Fruit fly (Drosophila melanogaster) whole organism, embryonic: Measurements from ENCODE around the gene Ipo9.

ENCODE experiments used
- Atf-2 ChIP-seq: fragments of 200-800 bp; sonication (Bioruptor generic); optimal IDR thresholded peaks from 2 replicates; lab custom pipeline; 2016; ENCODE audit warnings: missing biosample characterization, missing genetic modification characterization
- BtbVII ChIP-seq: fragments of 200-800 bp; sonication (Bioruptor generic); optimal IDR thresholded peaks from 3 replicates; lab custom pipeline; 2017; ENCODE audit warnings: missing biosample characterization, mild to moderate bottlenecking, missing genetic modification characterization
- CG10267 ChIP-seq: fragments of 200-800 bp; sonication (Bioruptor generic); optimal IDR thresholded peaks from 2 replicates; lab custom pipeline; 2018; ENCODE audit warnings: missing biosample characterization, mild to moderate bottlenecking, missing genetic modification characterization, moderate library complexity
- CG10979 ChIP-seq: fragments of 200-800 bp; sonication (Bioruptor generic); optimal IDR thresholded peaks from 2 replicates; lab custom pipeline; 2018; ENCODE audit warnings: missing biosample characterization, mild to moderate bottlenecking, missing genetic modification characterization, moderate library complexity
- CG11247 ChIP-seq: fragments of 200-800 bp; sonication (Bioruptor generic); IDR thresholded peaks from 2 replicates; pipeline ENCODE4 v1.3.6; 2022; ENCODE audit warnings: missing biosample characterization, missing genetic modification characterization
- CG11723 ChIP-seq: fragments of 200-800 bp; sonication (Bioruptor generic); optimal IDR thresholded peaks from 2 replicates; lab custom pipeline; 2017; ENCODE audit warnings: missing biosample characterization, mild to moderate bottlenecking, missing genetic modification characterization
- CG12104 ChIP-seq: fragments of 200-800 bp; sonication (Bioruptor generic); optimal IDR thresholded peaks from 3 replicates; lab custom pipeline; 2016; ENCODE audit warnings: missing biosample characterization, missing genetic modification characterization
- CG12219 ChIP-seq: fragments of 200-800 bp; sonication (Bioruptor generic); optimal IDR thresholded peaks from 3 replicates; lab custom pipeline; 2018; ENCODE audit warnings: missing biosample characterization, mild to moderate bottlenecking, missing genetic modification characterization
- CG13296 ChIP-seq: fragments of 200-800 bp; sonication (Bioruptor generic); optimal IDR thresholded peaks from 3 replicates; lab custom pipeline; 2018; ENCODE audit warnings: missing biosample characterization, mild to moderate bottlenecking, missing genetic modification characterization
- CG13775 ChIP-seq: fragments of 200-800 bp; sonication (Bioruptor generic); optimal IDR thresholded peaks from 3 replicates; lab custom pipeline; 2017; ENCODE audit warnings: missing biosample characterization, mild to moderate bottlenecking, missing genetic modification characterization
- CG14050 ChIP-seq: fragments of 200-800 bp; sonication (Bioruptor generic); IDR thresholded peaks from 3 replicates; pipeline ENCODE4 v1.3.6; 2022; ENCODE audit warnings: missing biosample characterization, missing genetic modification characterization
- CG14441 ChIP-seq: fragments of 200-800 bp; sonication (Bioruptor generic); IDR thresholded peaks from 2 replicates; pipeline ENCODE4 v1.3.6; 2022; ENCODE audit warnings: missing biosample characterization, missing genetic modification characterization
- CG15514 ChIP-seq: fragments of 200-800 bp; sonication (Bioruptor generic); optimal IDR thresholded peaks from 3 replicates; lab custom pipeline; 2017; ENCODE audit warnings: missing biosample characterization, missing genetic modification characterization, mild to moderate bottlenecking, moderate library complexity, missing genetic modification reagents
- CG16863 ChIP-seq: fragments of 200-800 bp; sonication (Bioruptor generic); optimal IDR thresholded peaks from 3 replicates; lab custom pipeline; 2016; ENCODE audit warnings: missing biosample characterization, missing genetic modification characterization
- CG1792 ChIP-seq: fragments of 200-800 bp; sonication (Bioruptor generic); optimal IDR thresholded peaks from 2 replicates; lab custom pipeline; 2016; ENCODE audit warnings: missing biosample characterization, missing genetic modification characterization
- CG18262 ChIP-seq: fragments of 200-800 bp; optimal IDR thresholded peaks from 3 replicates; lab custom pipeline; 2019; ENCODE audit warnings: missing biosample characterization, mild to moderate bottlenecking, missing genetic modification characterization, moderate library complexity
- CG30431 ChIP-seq: fragments of 200-800 bp; sonication (Bioruptor generic); optimal IDR thresholded peaks from 2 replicates; lab custom pipeline; 2017; ENCODE audit warnings: missing biosample characterization, missing genetic modification characterization
- CG3281 ChIP-seq: fragments of 200-800 bp; sonication (Bioruptor generic); optimal IDR thresholded peaks from 3 replicates; lab custom pipeline; 2017; ENCODE audit warnings: missing biosample characterization, mild to moderate bottlenecking, missing genetic modification characterization
- CG3407 ChIP-seq: fragments of 200-800 bp; sonication (Bioruptor generic); optimal IDR thresholded peaks from 2 replicates; lab custom pipeline; 2018; ENCODE audit warnings: missing biosample characterization, mild to moderate bottlenecking, missing genetic modification characterization
- CG4360 ChIP-seq: fragments of 200-800 bp; sonication (Bioruptor generic); IDR thresholded peaks from 2 replicates; pipeline ENCODE4 v1.3.6; 2022; ENCODE audit warnings: missing biosample characterization, missing genetic modification characterization
- CG6254 ChIP-seq: fragments of 200-800 bp; sonication (Bioruptor generic); optimal IDR thresholded peaks from 3 replicates; lab custom pipeline; 2017; ENCODE audit warnings: mild to moderate bottlenecking, missing biosample characterization, missing genetic modification reagents, missing genetic modification characterization
- CG9727 ChIP-seq: fragments of 200-800 bp; sonication (Bioruptor generic); optimal IDR thresholded peaks from 3 replicates; lab custom pipeline; 2017; ENCODE audit warnings: missing biosample characterization, mild to moderate bottlenecking, missing genetic modification characterization
- Eip74EF ChIP-seq, 2 experiments: fragments of 200-800 bp in 1 of 2; fragments of >200 bp in 1 of 2; sonication (Bioruptor generic) in 1 of 2; optimal IDR thresholded peaks; 2 replicates each; lab custom pipeline; 2017 to 2019; ENCODE audit warnings: missing biosample characterization in 2 of 2, missing genetic modification characterization in 2 of 2, mild to moderate bottlenecking in 1 of 2, moderate library complexity in 1 of 2
- HLHmδ ChIP-seq: fragments of 200-800 bp; sonication (Bioruptor generic); optimal IDR thresholded peaks from 2 replicates; lab custom pipeline; 2018; ENCODE audit warnings: missing biosample characterization, mild to moderate bottlenecking, missing genetic modification characterization, moderate library complexity
- HmgZ ChIP-seq: fragments of 200-800 bp; sonication (Bioruptor generic); optimal IDR thresholded peaks from 2 replicates; lab custom pipeline; 2018; ENCODE audit warnings: missing biosample characterization, mild to moderate bottlenecking, missing genetic modification characterization
- Hr39 ChIP-seq: fragments of >200 bp; optimal IDR thresholded peaks from 2 replicates; lab custom pipeline; 2017
- Lpt ChIP-seq: fragments of >200 bp; optimal IDR thresholded peaks from 2 replicates; lab custom pipeline; 2018; ENCODE audit warnings: missing biosample characterization, missing genetic modification characterization
- Mad ChIP-seq: fragments of 200-800 bp; sonication (Bioruptor generic); optimal IDR thresholded peaks from 2 replicates; lab custom pipeline; 2016; ENCODE audit warnings: missing biosample characterization, missing genetic modification characterization
- Med ChIP-seq: fragments of 200-800 bp; sonication (Bioruptor generic); peaks from one replicate; lab custom pipeline; 2016; ENCODE audit warnings: missing biosample characterization, missing genetic modification characterization, mild to moderate bottlenecking, inconsistent platforms, moderate library complexity
- Mes4 ChIP-seq: fragments of 200-800 bp; sonication (Bioruptor generic); optimal IDR thresholded peaks from 2 replicates; lab custom pipeline; 2016; ENCODE audit warnings: missing biosample characterization, missing genetic modification characterization
- Rfx ChIP-seq: fragments of 200-800 bp; sonication (Bioruptor generic); IDR thresholded peaks from 2 replicates; pipeline ENCODE4 v1.3.6; 2022; ENCODE audit warnings: missing biosample characterization, missing genetic modification characterization
- Usf ChIP-seq: fragments of 200-800 bp; sonication (Bioruptor generic); optimal IDR thresholded peaks from 2 replicates; lab custom pipeline; 2017; ENCODE audit warnings: missing genotype, missing biosample characterization, missing genetic modification characterization
- YL-1 ChIP-seq: fragments of 200-800 bp; sonication (Bioruptor generic); optimal IDR thresholded peaks from 3 replicates; lab custom pipeline; 2017; ENCODE audit warnings: missing biosample characterization, mild to moderate bottlenecking, missing genetic modification characterization
- ash1 ChIP-seq: fragments of 200-800 bp; sonication (Bioruptor generic); optimal IDR thresholded peaks from 2 replicates; lab custom pipeline; 2018; ENCODE audit warnings: missing biosample characterization, mild to moderate bottlenecking, missing genetic modification characterization
- br ChIP-seq: fragments of >200 bp; optimal IDR thresholded peaks from 2 replicates; lab custom pipeline; 2017
- cg ChIP-seq: fragments of 200-800 bp; sonication (Bioruptor generic); optimal IDR thresholded peaks from 3 replicates; lab custom pipeline; 2019; ENCODE audit warnings: missing biosample characterization, mild to moderate bottlenecking, missing genetic modification characterization, moderate library complexity
- croc ChIP-seq: fragments of 200-800 bp; sonication (Bioruptor generic); conservative IDR thresholded peaks from 3 replicates; pipeline ENCODE4 v1.3.6; 2022; ENCODE audit warnings: missing biosample characterization, missing genetic modification characterization
- fd102C ChIP-seq: fragments of 200-800 bp; sonication (Bioruptor generic); optimal IDR thresholded peaks from 2 replicates; lab custom pipeline; 2018; ENCODE audit warnings: missing biosample characterization, mild to moderate bottlenecking, missing genetic modification characterization, moderate library complexity
- grau ChIP-seq: fragments of 200-800 bp; optimal IDR thresholded peaks from 3 replicates; lab custom pipeline; 2019; ENCODE audit warnings: missing biosample characterization, mild to moderate bottlenecking, missing genetic modification characterization, moderate library complexity
- ham ChIP-seq: fragments of 200-800 bp; sonication (Bioruptor generic); IDR thresholded peaks from 2 replicates; pipeline ENCODE4 v1.3.6; 2022; ENCODE audit warnings: missing biosample characterization, missing genetic modification characterization
- insv ChIP-seq, 2 experiments: fragments of 200-800 bp; sonication (Bioruptor generic); optimal IDR thresholded peaks; 3 replicates each; lab custom pipeline; 2016 to 2018; ENCODE audit warnings: missing biosample characterization in 2 of 2, missing genetic modification characterization in 2 of 2
- lola ChIP-seq, 3 experiments: fragments of >200 bp in 2 of 3; fragments of 200-800 bp in 1 of 3; sonication (Bioruptor generic) in 1 of 3; optimal IDR thresholded peaks; 2 replicates each; lab custom pipeline; 2017 to 2019; ENCODE audit warnings: missing biosample characterization in 3 of 3, missing genetic modification characterization in 3 of 3, mild to moderate bottlenecking in 1 of 3, moderate library complexity in 1 of 3
- odd ChIP-seq: fragments of 200-800 bp; sonication (Bioruptor generic); optimal IDR thresholded peaks from 2 replicates; lab custom pipeline; 2017; ENCODE audit warnings: missing biosample characterization, mild to moderate bottlenecking, missing genetic modification characterization
- pho ChIP-seq: fragments of 200-800 bp; sonication (Bioruptor generic); optimal IDR thresholded peaks from 2 replicates; lab custom pipeline; 2016; ENCODE audit warnings: missing biosample characterization, missing genetic modification characterization
- psq ChIP-seq: fragments of 200-800 bp; sonication (Bioruptor generic); optimal IDR thresholded peaks from 2 replicates; lab custom pipeline; 2017; ENCODE audit warnings: missing biosample characterization, missing genetic modification characterization
- pum ChIP-seq: fragments of 200-800 bp; sonication (Bioruptor generic); optimal IDR thresholded peaks from 2 replicates; lab custom pipeline; 2016; ENCODE audit warnings: missing biosample characterization, missing genetic modification characterization
- ro ChIP-seq: fragments of 200-800 bp; sonication (Bioruptor generic); IDR thresholded peaks from 2 replicates; pipeline ENCODE4 v1.3.6; 2022; ENCODE audit warnings: missing biosample characterization, missing genetic modification characterization
- sens ChIP-seq: fragments of 200-800 bp; sonication (Bioruptor generic); peaks from one replicate; lab custom pipeline; 2016; ENCODE audit warnings: missing biosample characterization, missing genetic modification characterization
- sisA ChIP-seq: fragments of 200-800 bp; sonication (Bioruptor generic); IDR thresholded peaks from 2 replicates; pipeline ENCODE4 v1.3.6; 2022; ENCODE audit warnings: missing biosample characterization, missing genetic modification characterization
- wor ChIP-seq: fragments of 200-800 bp; sonication (Bioruptor generic); IDR thresholded peaks from 2 replicates; pipeline ENCODE4 v1.3.6; 2022; ENCODE audit warnings: missing biosample characterization, missing genetic modification characterization
- yki ChIP-seq: fragments of >200 bp; optimal IDR thresholded peaks from 3 replicates; lab custom pipeline; 2018
- zen2 ChIP-seq: fragments of 200-800 bp; sonication (Bioruptor generic); IDR thresholded peaks from 3 replicates; pipeline ENCODE4 v1.3.6; 2022; ENCODE audit warnings: missing biosample characterization, missing genetic modification characterization; ENCODE audit not compliant: partially characterized antibody

Gene Ipo9

dm6 chr3R:11421643-11422122, 9.4 kb downstream of the Ipo9 start, which contains the start of the genes ninaG and Sptz (continued):
- TF ChIP-seq odd (GFP tag; lab: Kevin White, UChicago), result peak; percentile 81
- TF ChIP-seq BtbVII (GFP tag; lab: Kevin White, UChicago), result peak; percentile 74
- TF ChIP-seq pho, result peak; percentile 96
- TF ChIP-seq Mad (GFP tag; lab: Kevin White, UChicago), result peak; percentile 95
- TF ChIP-seq CG10979 (tag; lab: Kevin White, UChicago), result peak; percentile 90
- peak; percentile 96 for TF ChIP-seq pum (GFP tag; lab: Kevin White, UChicago)
- TF ChIP-seq grau (tag; lab: Kevin White, UChicago), result peak; percentile 89
- peak; percentile 89 for TF ChIP-seq wor
- peak; percentile 91 for TF ChIP-seq CG30431 (GFP tag; lab: Kevin White, UChicago)
- no peak for TF ChIP-seq yki (lab: Kevin White, UChicago)
- TF ChIP-seq HLHmδ (GFP tag; lab: Kevin White, UChicago), result no peak
- peak; percentile 70 for TF ChIP-seq CG13296 (GFP tag; lab: Kevin White, UChicago)
- no peak for TF ChIP-seq Lpt
- TF ChIP-seq Mes4 (GFP tag; lab: Kevin White, UChicago), result peak; percentile 86
- peak; percentile 87 for TF ChIP-seq CG3281 (GFP tag; lab: Kevin White, UChicago)
- no peak; the same call in 2 of the 3 replicates for TF ChIP-seq zen2 (GFP tag; lab: Robert Waterston, UW)
- TF ChIP-seq YL-1 (GFP tag; lab: Kevin White, UChicago), result peak; percentile 66
- no peak for TF ChIP-seq cg
- TF ChIP-seq CG6254 (GFP tag; lab: Kevin White, UChicago), result peak; percentile 66
- TF ChIP-seq CG12104 (GFP tag; lab: Kevin White, UChicago), result peak; percentile 83
- peak; percentile 99 for TF ChIP-seq sens (GFP tag; lab: Kevin White, UChicago)
- peak; percentile 94 for TF ChIP-seq CG9727 (GFP tag; lab: Kevin White, UChicago)
- TF ChIP-seq CG14441 (GFP tag; lab: Robert Waterston, UW), result peak; percentile 96
- peak; percentile 90 for TF ChIP-seq ro (GFP tag; lab: Robert Waterston, UW)
- peak; percentile 66 for TF ChIP-seq CG12219
- TF ChIP-seq ash1 (GFP tag; lab: Kevin White, UChicago), result no peak
- TF ChIP-seq Usf (GFP tag; lab: Kevin White, UChicago), result peak; percentile 91
- peak; percentile 96 for TF ChIP-seq sisA
- TF ChIP-seq insv (GFP tag; optimal IDR thresholded peaks at IDR 0.05; lab: Kevin White, UChicago), result peak in 1 of 2 experiments; percentile 16
- peak; percentile 93 for TF ChIP-seq CG15514 (GFP tag; lab: Kevin White, UChicago)
- TF ChIP-seq CG1792 (GFP tag; lab: Kevin White, UChicago), result peak; percentile 84
- TF ChIP-seq CG11247 (GFP tag; lab: Robert Waterston, UW), result peak; percentile 95
- TF ChIP-seq CG3407 (GFP tag; lab: Kevin White, UChicago), result peak; percentile 83
- no peak for TF ChIP-seq Eip74EF (GFP tag; optimal IDR thresholded peaks at IDR 0.05; lab: Kevin White, UChicago)
- TF ChIP-seq Atf-2 (GFP tag; lab: Kevin White, UChicago), result peak; percentile 91
- peak; percentile 87 for TF ChIP-seq CG11723 (GFP tag; lab: Kevin White, UChicago)
- peak; percentile 93 for TF ChIP-seq CG16863 (GFP tag; lab: Kevin White, UChicago)
- peak; percentile 98 for TF ChIP-seq Rfx (GFP tag; lab: Robert Waterston, UW)
- no peak for TF ChIP-seq Hr39 (lab: Kevin White, UChicago)
- TF ChIP-seq CG10267 (tag; lab: Kevin White, UChicago), result peak; percentile 88
- TF ChIP-seq croc, result peak; percentile 94
- peak; percentile 89 for TF ChIP-seq CG18262 (tag; lab: Kevin White, UChicago)
- TF ChIP-seq CG4360 (GFP tag; lab: Robert Waterston, UW), result peak; percentile 47
- no peak for TF ChIP-seq br (lab: Kevin White, UChicago)
- peak; percentile 52 for TF ChIP-seq fd102C (GFP tag; lab: Kevin White, UChicago)
- TF ChIP-seq CG13775, result peak; percentile 94
- peak; percentile 84 for TF ChIP-seq psq (GFP tag; lab: Kevin White, UChicago)
- peak; percentile 65; the same call in 1 of the 2 replicates for TF ChIP-seq ham (GFP tag; lab: Robert Waterston, UW)
- TF ChIP-seq Med (GFP tag; lab: Kevin White, UChicago), result peak; percentile 99
- peak; percentile 95 for TF ChIP-seq HmgZ (tag; lab: Kevin White, UChicago)
- TF ChIP-seq lola (GFP tag; optimal IDR thresholded peaks at IDR 0.05; lab: Kevin White, UChicago), result peak in 1 of 3 experiments; percentile 92
- TF ChIP-seq CG14050, result peak; percentile 90
